Fruit fly (Drosophila melanogaster) whole organism, embryonic: Measurements from ENCODE around the gene capu.

ENCODE experiments used
- CG4617 ChIP-seq: fragments of 200-800 bp; sonication (Bioruptor generic); optimal IDR thresholded peaks from 3 replicates; lab custom pipeline; 2016; ENCODE audit warnings: missing biosample characterization, missing genetic modification characterization, borderline replicate concordance
- CG5953 ChIP-seq: fragments of 200-800 bp; sonication (Bioruptor generic); IDR thresholded peaks from 2 replicates; pipeline ENCODE4 v1.3.6; 2022; ENCODE audit warnings: missing biosample characterization, missing genetic modification characterization
- CG8478 ChIP-seq: fragments of >200 bp; optimal IDR thresholded peaks from 2 replicates; lab custom pipeline; 2018
- Dbx ChIP-seq: fragments of 200-800 bp; sonication (Bioruptor generic); IDR thresholded peaks from 3 replicates; pipeline ENCODE4 v1.3.6; 2022; ENCODE audit warnings: missing biosample characterization, missing genetic modification characterization
- Ets65A ChIP-seq: fragments of 200-800 bp; sonication (Bioruptor generic); peaks from one replicate; lab custom pipeline; 2016; ENCODE audit warnings: missing biosample characterization, missing genetic modification characterization
- Jarid2 ChIP-seq: fragments of 200-800 bp; sonication (Bioruptor generic); optimal IDR thresholded peaks from 3 replicates; lab custom pipeline; 2017; ENCODE audit warnings: mild to moderate bottlenecking, missing biosample characterization, missing genetic modification reagents, missing genetic modification characterization
- btn ChIP-seq: fragments of 200-800 bp; sonication (Bioruptor generic); optimal IDR thresholded peaks from 2 replicates; lab custom pipeline; 2016; ENCODE audit warnings: missing biosample characterization, missing genetic modification characterization
- chm ChIP-seq: fragments of 200-800 bp; sonication (Bioruptor generic); IDR thresholded peaks from 2 replicates; pipeline ENCODE4 v1.3.6; 2022; ENCODE audit warnings: missing biosample characterization, missing genetic modification characterization
- hth ChIP-seq: fragments of >200 bp; optimal IDR thresholded peaks from 2 replicates; lab custom pipeline; 2017; ENCODE audit warnings: inconsistent platforms
- shn ChIP-seq: fragments of 200-800 bp; sonication (Bioruptor generic); optimal IDR thresholded peaks from 3 replicates; lab custom pipeline; 2016; ENCODE audit warnings: missing biosample characterization, missing genetic modification characterization

DNA sequence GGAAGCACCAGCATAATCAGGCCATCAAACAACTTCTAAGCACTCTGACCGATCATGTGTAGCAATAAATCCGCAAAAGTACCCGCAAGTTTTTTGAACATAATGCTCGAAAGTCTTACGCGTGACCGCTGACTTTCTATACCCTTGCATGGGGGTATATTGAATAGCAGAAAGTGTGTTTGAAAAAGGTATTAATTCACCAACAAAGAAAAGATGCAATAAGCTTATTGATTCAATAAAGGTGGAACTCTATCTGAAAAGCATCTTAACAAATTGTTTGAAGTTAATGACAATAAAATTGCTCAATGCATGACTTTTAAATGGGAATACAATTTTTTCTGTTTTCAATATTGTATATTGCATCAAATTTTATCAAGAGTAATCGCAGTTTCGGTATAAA lies 71.0 kb downstream of the capu start:
- TF ChIP-seq CG5953 (GFP tag; lab: Robert Waterston, UW) = no peak
- TF ChIP-seq Dbx = no peak
- TF ChIP-seq shn (GFP tag; lab: Kevin White, UChicago) = no peak
- TF ChIP-seq btn (GFP tag; lab: Kevin White, UChicago) = no peak
- TF ChIP-seq chm (GFP tag; lab: Robert Waterston, UW) = no peak
- no peak for TF ChIP-seq Ets65A (GFP tag; lab: Kevin White, UChicago)
- no peak for TF ChIP-seq CG4617
- TF ChIP-seq Jarid2 (GFP tag; lab: Kevin White, UChicago) = no peak
- no peak for TF ChIP-seq CG8478
- TF ChIP-seq hth (lab: Kevin White, UChicago) = no peak
